Fruit fly (Drosophila melanogaster): ENCODE measurements around the gene RpS26.
A peak's percentile ranks its signal among the peaks of the same experiment; 100 is the strongest.

The RpS26 gene

dm6 chr2L:18477455-18477854 is 34.4 kb upstream of the RpS26 start (continued):
- TF ChIP-seq fd59A (GFP tag; optimal IDR thresholded peaks at IDR 0.05) (peak; percentile 81), Sox102F (GFP tag; optimal IDR thresholded peaks at IDR 0.05) (peak; percentile 73), salr (GFP tag; optimal IDR thresholded peaks at IDR 0.05) (peak; percentile 55 to 74), CG9139 (GFP tag; optimal IDR thresholded peaks at IDR 0.05) (peak; percentile 93), eg (GFP tag; IDR thresholded peaks at IDR 0.05) (peak; percentile 85), CG8119 (GFP tag; IDR thresholded peaks at IDR 0.05) (peak; percentile 78), CG15336 (GFP tag; IDR thresholded peaks at IDR 0.05) (peak; percentile 85), Hr39 (GFP tag; optimal IDR thresholded peaks at IDR 0.05) (peak; percentile 49), CG34406 (GFP tag; optimal IDR thresholded peaks at IDR 0.05) (peak; percentile 90), CG11902 (GFP tag; optimal IDR thresholded peaks at IDR 0.05) (peak; percentile 73), acj6 (GFP tag; optimal IDR thresholded peaks at IDR 0.05) (peak; percentile 88), Smox (GFP tag; optimal IDR thresholded peaks at IDR 0.05) (peak; percentile 77), svp (GFP tag) (peak; percentile 89), CG3919 (GFP tag; optimal IDR thresholded peaks at IDR 0.05) (peak; percentile 91), CG7368 (GFP tag; optimal IDR thresholded peaks at IDR 0.05) (peak; percentile 82), CG6808 (GFP tag; optimal IDR thresholded peaks at IDR 0.05) (peak; percentile 89), CG31627 (GFP tag; optimal IDR thresholded peaks at IDR 0.05) (peak; percentile 42), CG32006 (GFP tag; optimal IDR thresholded peaks at IDR 0.05) (peak; percentile 75), Ets96B (tag; optimal IDR thresholded peaks at IDR 0.05) (peak; percentile 92), CG6276 (GFP tag; optimal IDR thresholded peaks at IDR 0.05) (peak; percentile 32), OdsH (GFP tag; optimal IDR thresholded peaks at IDR 0.05) (peak; percentile 86), CG8319 (GFP tag; optimal IDR thresholded peaks at IDR 0.05) (peak; percentile 72), Hr4 (GFP tag; optimal IDR thresholded peaks at IDR 0.05) (peak; percentile 51), achi (GFP tag; optimal IDR thresholded peaks at IDR 0.05) (peak; percentile 84), Eip93F (GFP tag; optimal IDR thresholded peaks at IDR 0.05) (peak; percentile 32), CG6854 (GFP tag; optimal IDR thresholded peaks at IDR 0.05) (peak; percentile 48), spab (GFP tag; optimal IDR thresholded peaks at IDR 0.05) (peak; percentile 83), pdm3 (GFP tag; optimal IDR thresholded peaks at IDR 0.05) (peak; percentile 69), CG6792 (GFP tag; optimal IDR thresholded peaks at IDR 0.05) (peak; percentile 85), CG1621 (tag; optimal IDR thresholded peaks at IDR 0.05) (peak; percentile 83), Lpt (GFP tag; optimal IDR thresholded peaks at IDR 0.05) (peak; percentile 55), CG10669 (GFP tag; optimal IDR thresholded peaks at IDR 0.05) (peak; percentile 88), lz (GFP tag; optimal IDR thresholded peaks at IDR 0.05) (peak; percentile 41), Hr38 (GFP tag; optimal IDR thresholded peaks at IDR 0.05) (no peak), dac (GFP tag; optimal IDR thresholded peaks at IDR 0.05) (no peak), fd85E (GFP tag; optimal IDR thresholded peaks at IDR 0.05) (peak; percentile 41), CG16779 (tag; optimal IDR thresholded peaks at IDR 0.05) (no peak), Eip75B (GFP tag; optimal IDR thresholded peaks at IDR 0.05) (peak; percentile 80), cyc (GFP tag; optimal IDR thresholded peaks at IDR 0.05) (peak; percentile 69), CG11294 (GFP tag; IDR thresholded peaks at IDR 0.05) (peak; percentile 62), Sox15 (GFP tag; optimal IDR thresholded peaks at IDR 0.05) (peak; percentile 72), Gug (GFP tag; IDR thresholded peaks at IDR 0.05) (peak; percentile 69), CG3032 (tag; optimal IDR thresholded peaks at IDR 0.05) (peak; percentile 91)

DNA sequence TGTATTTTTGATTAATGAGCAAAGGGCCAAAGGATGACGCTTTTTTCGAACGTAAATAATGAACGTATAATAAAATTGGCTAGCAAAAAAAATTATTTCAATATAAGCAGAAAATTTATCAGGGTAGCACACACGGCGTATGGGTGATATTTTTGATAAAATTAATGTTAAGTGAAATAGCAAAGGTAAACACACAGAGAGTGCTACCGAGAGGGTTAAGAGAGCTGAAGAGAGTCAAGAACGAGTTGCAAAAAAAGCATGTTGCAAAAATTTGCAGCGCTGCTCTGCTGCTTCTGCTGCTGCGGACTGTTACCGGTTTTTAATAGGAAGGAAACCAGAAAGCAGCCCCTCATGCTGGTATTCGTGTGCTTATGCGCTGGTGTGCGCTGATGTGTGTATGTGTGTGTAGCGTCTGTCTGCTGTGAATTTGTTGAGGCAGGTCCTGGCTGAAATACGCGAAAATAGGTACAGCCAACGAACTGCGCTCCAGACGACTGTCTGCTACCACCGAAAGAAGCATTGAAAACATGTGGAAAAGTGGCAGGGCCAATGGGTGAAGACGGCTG is 26.6 kb upstream of the RpS26 start:
- no peak for TF ChIP-seq CG31627 (GFP tag; optimal IDR thresholded peaks at IDR 0.05)
- peak; percentile 43 for TF ChIP-seq dsx (GFP tag; optimal IDR thresholded peaks at IDR 0.05; ENCODE audit: poor library complexity, severe bottlenecking)
- peak; percentile 2 to 27 for TF ChIP-seq ss (GFP tag; optimal IDR thresholded peaks at IDR 0.05)
- TF ChIP-seq vri (GFP tag; optimal IDR thresholded peaks at IDR 0.05), result peak; percentile 40
- TF ChIP-seq fd59A (GFP tag; optimal IDR thresholded peaks at IDR 0.05), result no peak
- peak; percentile 21 for TF ChIP-seq Sox102F (GFP tag; optimal IDR thresholded peaks at IDR 0.05)
- no peak for TF ChIP-seq CG1621 (tag; optimal IDR thresholded peaks at IDR 0.05)
- TF ChIP-seq CG6808 (GFP tag; optimal IDR thresholded peaks at IDR 0.05), result peak; percentile 42
- TF ChIP-seq CG16779 (tag; optimal IDR thresholded peaks at IDR 0.05), result no peak
- TF ChIP-seq svp (GFP tag), result peak; percentile 55
- TF ChIP-seq eg (GFP tag; IDR thresholded peaks at IDR 0.05), result 0 out of 3 replicates have a peak, but pooled peaks have one; percentile 8
- TF ChIP-seq Eip78C (GFP tag), result peak; percentile 56
